Fruit fly (Drosophila melanogaster) whole organism, embryonic: ENCODE measurements around the gene gogo.
A peak's percentile ranks its signal among the peaks of the same experiment; 100 is the strongest.

Source experiments
- Atf6 ChIP-seq: fragments of 200-800 bp; sonication (Bioruptor generic); IDR thresholded peaks from 2 replicates; pipeline ENCODE4 v1.3.6; 2022; ENCODE audit warnings: missing biosample characterization, missing genetic modification characterization
- CG10209 ChIP-seq: fragments of 200-800 bp; sonication (Bioruptor generic); optimal IDR thresholded peaks from 3 replicates; lab custom pipeline; 2017; ENCODE audit warnings: missing biosample characterization, mild to moderate bottlenecking, missing genetic modification characterization, missing genetic modification reagents
- CG10267 ChIP-seq: fragments of 200-800 bp; sonication (Bioruptor generic); optimal IDR thresholded peaks from 2 replicates; lab custom pipeline; 2018; ENCODE audit warnings: missing biosample characterization, mild to moderate bottlenecking, missing genetic modification characterization, moderate library complexity
- CG10654 ChIP-seq: fragments of 200-800 bp; sonication (Bioruptor generic); optimal IDR thresholded peaks from 2 replicates; lab custom pipeline; 2016; ENCODE audit warnings: missing biosample characterization, missing genetic modification characterization
- CG12155 ChIP-seq: fragments of 200-800 bp; sonication (Bioruptor generic); optimal IDR thresholded peaks from 3 replicates; lab custom pipeline; 2016; ENCODE audit warnings: missing biosample characterization, missing genetic modification characterization
- CG12391 ChIP-seq: fragments of 200-800 bp; sonication (Bioruptor generic); optimal IDR thresholded peaks from 3 replicates; lab custom pipeline; 2018; ENCODE audit warnings: missing biosample characterization, mild to moderate bottlenecking, missing genetic modification characterization, moderate library complexity
- CG13424 ChIP-seq: fragments of 200-800 bp; sonication (Bioruptor generic); optimal IDR thresholded peaks from 2 replicates; lab custom pipeline; 2019; ENCODE audit warnings: missing biosample characterization, mild to moderate bottlenecking, missing genetic modification characterization, moderate library complexity
- CG14014 ChIP-seq: fragments of 200-800 bp; sonication (Bioruptor generic); IDR thresholded peaks from 2 replicates; pipeline ENCODE4 v1.3.6; 2022; ENCODE audit warnings: missing biosample characterization, missing genetic modification characterization
- CG15011 ChIP-seq: fragments of 200-800 bp; sonication (Bioruptor generic); optimal IDR thresholded peaks from 3 replicates; lab custom pipeline; 2018; ENCODE audit warnings: missing biosample characterization, mild to moderate bottlenecking, missing genetic modification characterization
- CG1529 ChIP-seq: fragments of 200-800 bp; sonication (Bioruptor generic); optimal IDR thresholded peaks from 3 replicates; lab custom pipeline; 2018; ENCODE audit warnings: missing biosample characterization, missing genetic modification characterization
- CG17186 ChIP-seq: fragments of 200-800 bp; sonication (Bioruptor generic); optimal IDR thresholded peaks from 3 replicates; lab custom pipeline; 2017; ENCODE audit warnings: missing biosample characterization, missing genetic modification reagents, missing genetic modification characterization
- CG17385 ChIP-seq: fragments of 200-800 bp; sonication (Bioruptor generic); optimal IDR thresholded peaks from 3 replicates; lab custom pipeline; 2018; ENCODE audit warnings: missing biosample characterization, mild to moderate bottlenecking, missing genetic modification characterization
- CG30403 ChIP-seq: fragments of 200-800 bp; sonication (Bioruptor generic); optimal IDR thresholded peaks from 3 replicates; lab custom pipeline; 2016; ENCODE audit warnings: missing biosample characterization, missing genetic modification characterization
- CG32532 ChIP-seq: fragments of 200-800 bp; sonication (Bioruptor generic); IDR thresholded peaks from 2 replicates; pipeline ENCODE4 v1.3.6; 2022; ENCODE audit warnings: missing biosample characterization, missing genetic modification characterization
- CG6272 ChIP-seq: fragments of 200-800 bp; sonication (Bioruptor generic); IDR thresholded peaks from 2 replicates; pipeline ENCODE4 v1.3.6; 2022; ENCODE audit warnings: missing biosample characterization, missing genetic modification characterization
- CG7839 ChIP-seq: fragments of 200-800 bp; sonication (Bioruptor generic); optimal IDR thresholded peaks from 3 replicates; lab custom pipeline; 2018; ENCODE audit warnings: missing biosample characterization, mild to moderate bottlenecking, missing genetic modification characterization, moderate library complexity
- CG9609 ChIP-seq: fragments of 200-800 bp; sonication (Bioruptor generic); optimal IDR thresholded peaks from 3 replicates; lab custom pipeline; 2016; ENCODE audit warnings: missing biosample characterization, missing genetic modification characterization
- Dref ChIP-seq: fragments of 200-800 bp; sonication (Bioruptor generic); IDR thresholded peaks from 2 replicates; pipeline ENCODE4 v1.3.6; 2022; ENCODE audit warnings: missing biosample characterization, missing genetic modification characterization
- Gug ChIP-seq: fragments of 200-800 bp; sonication (Bioruptor generic); IDR thresholded peaks from 4 replicates; pipeline ENCODE4 v1.3.6; 2022; ENCODE audit warnings: missing biosample characterization, missing genetic modification characterization
- HLH3B ChIP-seq: fragments of 200-800 bp; sonication (Bioruptor generic); IDR thresholded peaks from 2 replicates; pipeline ENCODE4 v1.3.6; 2022; ENCODE audit warnings: missing biosample characterization, missing genetic modification characterization
- HmgZ ChIP-seq: fragments of 200-800 bp; sonication (Bioruptor generic); optimal IDR thresholded peaks from 2 replicates; lab custom pipeline; 2018; ENCODE audit warnings: missing biosample characterization, mild to moderate bottlenecking, missing genetic modification characterization
- Hr78 ChIP-seq, 2 experiments: fragments of 200-800 bp in 1 of 2; fragments of >200 bp in 1 of 2; sonication (Bioruptor generic) in 1 of 2; optimal IDR thresholded peaks; 2 replicates each; lab custom pipeline; 2017 to 2019; ENCODE audit warnings: missing biosample characterization in 2 of 2, missing genetic modification characterization in 2 of 2, mild to moderate bottlenecking in 1 of 2, moderate library complexity in 1 of 2
- Hsf ChIP-seq: fragments of 200-800 bp; sonication (Bioruptor generic); optimal IDR thresholded peaks from 3 replicates; lab custom pipeline; 2016; ENCODE audit warnings: missing biosample characterization, missing genetic modification characterization
- Nf-YC ChIP-seq: fragments of 200-800 bp; optimal IDR thresholded peaks from 3 replicates; lab custom pipeline; 2019; ENCODE audit warnings: missing biosample characterization, mild to moderate bottlenecking, missing genetic modification characterization, moderate library complexity
- Opbp ChIP-seq: fragments of 200-800 bp; sonication (Bioruptor generic); IDR thresholded peaks from 3 replicates; pipeline ENCODE4 v1.3.6; 2022; ENCODE audit warnings: missing biosample characterization, missing genetic modification characterization; ENCODE audit not compliant: partially characterized antibody
- Optix ChIP-seq: fragments of 200-800 bp; sonication (Bioruptor generic); IDR thresholded peaks from 3 replicates; pipeline ENCODE4 v1.3.6; 2022; ENCODE audit warnings: missing biosample characterization, missing genetic modification characterization
- Rfx ChIP-seq: fragments of 200-800 bp; sonication (Bioruptor generic); IDR thresholded peaks from 2 replicates; pipeline ENCODE4 v1.3.6; 2022; ENCODE audit warnings: missing biosample characterization, missing genetic modification characterization
- abd-A ChIP-seq: fragments of 200-800 bp; sonication (Bioruptor generic); optimal IDR thresholded peaks from 3 replicates; lab custom pipeline; 2019; ENCODE audit warnings: missing biosample characterization, mild to moderate bottlenecking, missing genetic modification characterization, moderate library complexity
- ac ChIP-seq: fragments of 200-800 bp; sonication (Bioruptor generic); optimal IDR thresholded peaks from 3 replicates; lab custom pipeline; 2017; ENCODE audit warnings: missing biosample characterization, mild to moderate bottlenecking, missing genetic modification characterization
- ato ChIP-seq: fragments of 200-800 bp; sonication (Bioruptor generic); IDR thresholded peaks from 2 replicates; pipeline ENCODE4 v1.3.6; 2022; ENCODE audit warnings: missing biosample characterization, missing genetic modification characterization; ENCODE audit not compliant: partially characterized antibody
- az2 ChIP-seq: fragments of 200-800 bp; sonication (Bioruptor generic); optimal IDR thresholded peaks from 3 replicates; lab custom pipeline; 2016; ENCODE audit warnings: missing biosample characterization, missing genetic modification characterization
- bbx ChIP-seq: fragments of 200-800 bp; sonication (Bioruptor generic); IDR thresholded peaks from 2 replicates; pipeline ENCODE4 v1.3.6; 2022; ENCODE audit warnings: missing biosample characterization, missing genetic modification characterization; ENCODE audit not compliant: partially characterized antibody
- caup ChIP-seq: fragments of 200-800 bp; sonication (Bioruptor generic); optimal IDR thresholded peaks from 3 replicates; lab custom pipeline; 2017; ENCODE audit warnings: missing biosample characterization, mild to moderate bottlenecking, missing genetic modification characterization, moderate library complexity; ENCODE audit not compliant: severe bottlenecking
- cg ChIP-seq: fragments of 200-800 bp; sonication (Bioruptor generic); optimal IDR thresholded peaks from 3 replicates; lab custom pipeline; 2019; ENCODE audit warnings: missing biosample characterization, mild to moderate bottlenecking, missing genetic modification characterization, moderate library complexity
- dpn ChIP-seq, 2 experiments: fragments of 200-800 bp; sonication (Bioruptor generic); optimal IDR thresholded peaks; 3 replicates each; lab custom pipeline; 2016; ENCODE audit warnings: missing biosample characterization in 2 of 2, missing genetic modification characterization in 2 of 2
- fu2 ChIP-seq: fragments of 200-800 bp; sonication (Bioruptor generic); optimal IDR thresholded peaks from 2 replicates; lab custom pipeline; 2016; ENCODE audit warnings: missing biosample characterization, missing genetic modification characterization
- gsb-n ChIP-seq: fragments of 200-800 bp; sonication (Bioruptor generic); optimal IDR thresholded peaks from 3 replicates; lab custom pipeline; 2018; ENCODE audit warnings: missing biosample characterization, mild to moderate bottlenecking, missing genetic modification characterization
- hb ChIP-seq: fragments of 200-800 bp; sonication (Bioruptor generic); IDR thresholded peaks from 3 replicates; pipeline ENCODE4 v1.3.6; 2022; ENCODE audit warnings: missing biosample characterization, missing genetic modification characterization; ENCODE audit not compliant: partially characterized antibody
- hkb ChIP-seq, 2 experiments: fragments of 200-800 bp in 1 of 2; fragments of >200 bp in 1 of 2; sonication (Bioruptor generic) in 1 of 2; IDR thresholded peaks in 1 of 2; optimal IDR thresholded peaks in 1 of 2; 2 replicates each; pipeline versions ENCODE4 v1.3.6 to Lab custom; 2017 to 2022; ENCODE audit warnings: missing biosample characterization in 1 of 2, missing genetic modification characterization in 1 of 2
- kay ChIP-seq: fragments of 200-800 bp; sonication (Bioruptor generic); optimal IDR thresholded peaks from 2 replicates; lab custom pipeline; 2016; ENCODE audit warnings: missing biosample characterization, missing genetic modification characterization
- row ChIP-seq: fragments of 200-800 bp; sonication (Bioruptor generic); IDR thresholded peaks from 3 replicates; pipeline ENCODE4 v1.3.6; 2022; ENCODE audit warnings: missing biosample characterization, missing genetic modification characterization
- sc ChIP-seq, 3 experiments: fragments of >200 bp in 2 of 3; fragments of 200-800 bp in 1 of 3; sonication (Bioruptor generic) in 1 of 3; optimal IDR thresholded peaks; 2 replicates in 2 of 3; 3 replicates in 1 of 3; lab custom pipeline; 2017; ENCODE audit warnings: mild to moderate bottlenecking in 1 of 3, missing biosample characterization in 1 of 3, missing genetic modification characterization in 1 of 3, missing genetic modification reagents in 1 of 3
- sisA ChIP-seq: fragments of 200-800 bp; sonication (Bioruptor generic); IDR thresholded peaks from 2 replicates; pipeline ENCODE4 v1.3.6; 2022; ENCODE audit warnings: missing biosample characterization, missing genetic modification characterization
- sna ChIP-seq: fragments of 200-800 bp; sonication (Bioruptor generic); IDR thresholded peaks from 2 replicates; pipeline ENCODE4 v1.3.6; 2022; ENCODE audit warnings: missing biosample characterization, missing genetic modification characterization; ENCODE audit not compliant: partially characterized antibody
- sob ChIP-seq: fragments of 200-800 bp; sonication (Bioruptor generic); IDR thresholded peaks from 2 replicates; pipeline ENCODE4 v1.3.6; 2022; ENCODE audit warnings: missing biosample characterization, missing genetic modification characterization
- twi ChIP-seq: fragments of 200-800 bp; optimal IDR thresholded peaks from 2 replicates; lab custom pipeline; 2019; ENCODE audit warnings: missing biosample characterization, mild to moderate bottlenecking, missing genetic modification characterization, moderate library complexity
- wek ChIP-seq: fragments of 200-800 bp; sonication (Bioruptor generic); optimal IDR thresholded peaks from 3 replicates; lab custom pipeline; 2018; ENCODE audit warnings: missing biosample characterization, mild to moderate bottlenecking, missing genetic modification characterization, moderate library complexity
- zfh2 ChIP-seq: fragments of 200-800 bp; sonication (Bioruptor generic); optimal IDR thresholded peaks from 2 replicates; lab custom pipeline; 2016; ENCODE audit warnings: missing biosample characterization, missing genetic modification characterization

Gene gogo

dm6 chr3L:20313469-20313868 lies 18.5 kb upstream of the gogo start, which contains the start of gene alphaSnap (continued):
- TF ChIP-seq bbx (GFP tag; lab: Robert Waterston, UW) (peak; percentile 57; the same call in 1 of the 2 replicates), HLH3B (GFP tag; lab: Robert Waterston, UW) (0 out of 2 replicates have a peak, but pooled peaks have one; percentile 21), sob (peak; percentile 8; the same call in 1 of the 2 replicates), CG7839 (tag; lab: Kevin White, UChicago) (no peak), sna (GFP tag; lab: Robert Waterston, UW) (0 out of 2 replicates have a peak, but pooled peaks have one; percentile 13), row (GFP tag; lab: Robert Waterston, UW) (peak; percentile 34; the same call in 1 of the 3 replicates), sisA (GFP tag; lab: Robert Waterston, UW) (no peak), hkb (optimal IDR thresholded peaks at IDR 0.05; lab: Kevin White, UChicago) (no peak), hkb (GFP tag; IDR thresholded peaks at IDR 0.05; lab: Robert Waterston, UW) (no peak; the same call in 1 of the 2 replicates), Atf6 (GFP tag; lab: Robert Waterston, UW) (peak; percentile 11; the same call in 1 of the 2 replicates), Hr78 (GFP tag; optimal IDR thresholded peaks at IDR 0.05; lab: Kevin White, UChicago) (no peak), sc (optimal IDR thresholded peaks at IDR 0.05; lab: Kevin White, UChicago) (no peak), sc (GFP tag; optimal IDR thresholded peaks at IDR 0.05; lab: Kevin White, UChicago) (peak; percentile 37), CG10267 (tag; lab: Kevin White, UChicago) (peak; percentile 98), CG30403 (GFP tag; lab: Kevin White, UChicago) (peak; percentile 18), CG17385 (GFP tag; lab: Kevin White, UChicago) (peak; percentile 38), HmgZ (tag; lab: Kevin White, UChicago) (peak; percentile 80), ato (GFP tag; lab: Robert Waterston, UW) (no peak), ac (GFP tag; lab: Kevin White, UChicago) (peak; percentile 68), caup (GFP tag; lab: Kevin White, UChicago) (peak; percentile 50), CG12155 (peak; percentile 39), Hsf (GFP tag; lab: Kevin White, UChicago) (peak; percentile 51), twi (tag; lab: Kevin White, UChicago) (peak; percentile 19), Optix (GFP tag; lab: Robert Waterston, UW) (0 out of 3 replicates have a peak, but pooled peaks have one; percentile 6), az2 (peak; percentile 37), Nf-YC (tag; lab: Kevin White, UChicago) (peak; percentile 16), cg (peak; percentile 4), CG1529 (GFP tag; lab: Kevin White, UChicago) (no peak), CG13424 (tag; lab: Kevin White, UChicago) (peak; percentile 11), CG17186 (GFP tag; lab: Kevin White, UChicago) (peak; percentile 61), kay (GFP tag; lab: Kevin White, UChicago) (peak; percentile 76), CG10654 (GFP tag; lab: Kevin White, UChicago) (no peak), dpn (GFP tag; optimal IDR thresholded peaks at IDR 0.05; lab: Kevin White, UChicago) (peak; percentile 39 to 49), wek (peak; percentile 2), Opbp (GFP tag; lab: Robert Waterston, UW) (peak; percentile 56; the same call in 1 of the 3 replicates), Rfx (GFP tag; lab: Robert Waterston, UW) (peak; percentile 61), CG12391 (tag; lab: Kevin White, UChicago) (peak; percentile 23), abd-A (no peak), zfh2 (GFP tag; lab: Kevin White, UChicago) (peak; percentile 48), CG14014 (GFP tag; lab: Robert Waterston, UW) (no peak; the same call in 1 of the 2 replicates), CG32532 (GFP tag; lab: Robert Waterston, UW) (peak; percentile 15; the same call in 1 of the 2 replicates), CG9609 (GFP tag; lab: Kevin White, UChicago) (peak; percentile 41), gsb-n (tag; lab: Kevin White, UChicago) (peak; percentile 73), Dref (GFP tag; lab: Robert Waterston, UW) (0 out of 2 replicates have a peak, but pooled peaks have one; percentile 28), CG6272 (GFP tag; lab: Robert Waterston, UW) (no peak), Gug (GFP tag; lab: Robert Waterston, UW) (no peak), fu2 (GFP tag; lab: Kevin White, UChicago) (peak; percentile 34), CG10209 (GFP tag; lab: Kevin White, UChicago) (peak; percentile 19), CG15011 (GFP tag; lab: Kevin White, UChicago) (no peak), hb (GFP tag; lab: Robert Waterston, UW) (no peak)
